Worm (Caenorhabditis elegans) whole organism, L1 larva: ENCODE data around the gene F01D5.3.
A peak's percentile ranks its signal among the peaks of the same experiment; 100 is the strongest.

Source experiments
- C04F5.9 ChIP-seq: sonication (generic microtip); optimal IDR thresholded peaks from 2 replicates; lab custom pipeline; 2016; ENCODE audit warnings: missing genetic modification characterization, missing compliant biosample characterization
- C16A3.4 ChIP-seq: fragments of 150-350 bp; optimal IDR thresholded peaks from 2 replicates; lab custom pipeline; 2014; ENCODE audit warnings: missing biosample characterization, missing genetic modification characterization
- C34B4.2 ChIP-seq: sonication (generic microtip); optimal IDR thresholded peaks from 2 replicates; lab custom pipeline; 2017; ENCODE audit warnings: mild to moderate bottlenecking, missing genetic modification characterization, missing compliant biosample characterization
- Y116A8C.19 ChIP-seq: sonication (generic microtip); optimal IDR thresholded peaks from 2 replicates; lab custom pipeline; 2016; ENCODE audit warnings: missing compliant biosample characterization, missing genetic modification characterization, borderline replicate concordance
- ceh-8 ChIP-seq: fragments of 200-800 bp; sonication (Bioruptor generic); optimal IDR thresholded peaks from 2 replicates; lab custom pipeline; 2018; ENCODE audit warnings: mild to moderate bottlenecking, missing genetic modification characterization, moderate library complexity, missing compliant biosample characterization
- ceh-88 ChIP-seq: fragments of 200-800 bp; sonication (Bioruptor generic); IDR thresholded peaks from 2 replicates; pipeline ENCODE4 v1.3.6; 2022; ENCODE audit warnings: missing genetic modification characterization, missing compliant biosample characterization
- ces-1 ChIP-seq: fragments of 150-350 bp; optimal IDR thresholded peaks from 2 replicates; lab custom pipeline; 2014; ENCODE audit warnings: missing biosample characterization, missing genetic modification reagents, missing genetic modification characterization
- dsc-1 ChIP-seq: sonication (generic microtip); optimal IDR thresholded peaks from 2 replicates; lab custom pipeline; 2016; ENCODE audit warnings: mild to moderate bottlenecking, missing genetic modification characterization, missing compliant biosample characterization
- efl-3 ChIP-seq: fragments of 200-800 bp; sonication (Bioruptor generic); optimal IDR thresholded peaks from 2 replicates; lab custom pipeline; 2018; ENCODE audit warnings: mild to moderate bottlenecking, missing genetic modification characterization, missing compliant biosample characterization
- egl-13 ChIP-seq: sonication (generic microtip); optimal IDR thresholded peaks from 2 replicates; lab custom pipeline; 2016; ENCODE audit warnings: missing genotype, missing genetic modification reagents, missing genetic modification characterization, missing compliant biosample characterization
- egl-27 ChIP-seq, 2 experiments: fragments of 150-350 bp in 1 of 2; sonication (generic microtip); optimal IDR thresholded peaks; 3 replicates each; lab custom pipeline; 2017 to 2018; ENCODE audit warnings: missing biosample characterization in 2 of 2, missing genetic modification characterization in 2 of 2, missing genetic modification reagents in 2 of 2
- elt-2 ChIP-seq: sonication (generic microtip); optimal IDR thresholded peaks from 2 replicates; lab custom pipeline; 2016; ENCODE audit warnings: missing genetic modification characterization, mild to moderate bottlenecking, inconsistent platforms, missing compliant biosample characterization, missing genetic modification reagents
- fkh-10 ChIP-seq: sonication (generic microtip); optimal IDR thresholded peaks from 2 replicates; lab custom pipeline; 2017; ENCODE audit warnings: missing biosample characterization, missing genetic modification reagents, missing genetic modification characterization
- fos-1 ChIP-seq: fragments of 150-350 bp; optimal IDR thresholded peaks from 2 replicates; lab custom pipeline; 2014; ENCODE audit warnings: missing biosample characterization, missing genetic modification characterization
- hlh-17 ChIP-seq: fragments of 200-800 bp; sonication (Bioruptor generic); optimal IDR thresholded peaks from 2 replicates; lab custom pipeline; 2018; ENCODE audit warnings: missing genetic modification characterization, mild to moderate bottlenecking, missing compliant biosample characterization, moderate library complexity, borderline replicate concordance
- hlh-4 ChIP-seq: sonication (generic microtip); optimal IDR thresholded peaks from 2 replicates; lab custom pipeline; 2016; ENCODE audit warnings: mild to moderate bottlenecking, missing genetic modification characterization, missing compliant biosample characterization
- hpl-2 ChIP-seq: fragments of 150-350 bp; optimal IDR thresholded peaks from 2 replicates; lab custom pipeline; 2014; ENCODE audit warnings: missing biosample characterization, missing genetic modification reagents, missing genetic modification characterization
- irx-1 ChIP-seq: sonication (generic microtip); optimal IDR thresholded peaks from 2 replicates; lab custom pipeline; 2016; ENCODE audit warnings: missing genetic modification characterization, missing compliant biosample characterization
- isw-1 ChIP-seq: fragments of 200-800 bp; sonication (Bioruptor generic); IDR thresholded peaks from 2 replicates; pipeline ENCODE4 v1.3.6; 2022; ENCODE audit warnings: missing genetic modification characterization, missing compliant biosample characterization
- lin-13 ChIP-seq: fragments of 150-350 bp; optimal IDR thresholded peaks from 2 replicates; lab custom pipeline; 2014; ENCODE audit warnings: missing biosample characterization, missing genetic modification reagents, missing genetic modification characterization
- lin-14 ChIP-seq: fragments of 200-800 bp; sonication (Bioruptor generic); optimal IDR thresholded peaks from 2 replicates; lab custom pipeline; 2018; ENCODE audit warnings: mild to moderate bottlenecking, missing genetic modification characterization, moderate library complexity, missing compliant biosample characterization
- lir-3 ChIP-seq: sonication (generic microtip); optimal IDR thresholded peaks from 2 replicates; lab custom pipeline; 2016; ENCODE audit warnings: mild to moderate bottlenecking, missing genetic modification characterization, moderate library complexity, missing compliant biosample characterization; ENCODE audit not compliant: poor library complexity
- mab-9 ChIP-seq: fragments of 200-800 bp; sonication (Bioruptor generic); IDR thresholded peaks from 2 replicates; pipeline ENCODE4 v1.3.6; 2022; ENCODE audit warnings: missing genetic modification reagents, missing genetic modification characterization, missing compliant biosample characterization
- mdl-1 ChIP-seq, 2 experiments: fragments of 150-350 bp; optimal IDR thresholded peaks; 2 replicates each; lab custom pipeline; 2014 to 2017; ENCODE audit warnings: missing biosample characterization in 2 of 2, missing genetic modification characterization in 2 of 2, inconsistent platforms in 1 of 2
- mef-2 ChIP-seq: fragments of 150-350 bp; optimal IDR thresholded peaks from 2 replicates; lab custom pipeline; 2014; ENCODE audit warnings: missing biosample characterization, missing genetic modification characterization
- mep-1 ChIP-seq: fragments of 150-350 bp; optimal IDR thresholded peaks from 2 replicates; lab custom pipeline; 2014; ENCODE audit warnings: missing biosample characterization, missing genetic modification characterization
- nhr-11 ChIP-seq: fragments of 150-350 bp; optimal IDR thresholded peaks from 2 replicates; lab custom pipeline; 2014; ENCODE audit warnings: missing biosample characterization, missing genetic modification characterization
- nhr-12 ChIP-seq: sonication (generic microtip); optimal IDR thresholded peaks from 2 replicates; lab custom pipeline; 2017; ENCODE audit warnings: missing biosample characterization, missing genetic modification characterization
- nhr-20 ChIP-seq: sonication (generic microtip); optimal IDR thresholded peaks from 2 replicates; lab custom pipeline; 2016; ENCODE audit warnings: mild to moderate bottlenecking, missing genetic modification characterization, missing compliant biosample characterization
- nhr-237 ChIP-seq: fragments of 150-350 bp; optimal IDR thresholded peaks from 2 replicates; lab custom pipeline; 2014; ENCODE audit warnings: missing biosample characterization, missing genetic modification characterization
- nhr-47 ChIP-seq: sonication (generic microtip); optimal IDR thresholded peaks from 2 replicates; lab custom pipeline; 2016; ENCODE audit warnings: mild to moderate bottlenecking, missing genetic modification characterization, moderate library complexity, missing compliant biosample characterization
- nhr-71 ChIP-seq: sonication (generic microtip); optimal IDR thresholded peaks from 2 replicates; lab custom pipeline; 2016; ENCODE audit warnings: mild to moderate bottlenecking, missing genetic modification characterization, moderate library complexity, missing compliant biosample characterization
- nhr-77 ChIP-seq: fragments of 150-350 bp; optimal IDR thresholded peaks from 2 replicates; lab custom pipeline; 2014; ENCODE audit warnings: missing biosample characterization, missing genetic modification characterization
- nhr-85 ChIP-seq: sonication (generic microtip); peaks from one replicate; lab custom pipeline; 2016; ENCODE audit warnings: missing genetic modification characterization, inconsistent platforms, missing compliant biosample characterization
- nhr-90 ChIP-seq: sonication (generic microtip); optimal IDR thresholded peaks from 2 replicates; lab custom pipeline; 2016; ENCODE audit warnings: mild to moderate bottlenecking, missing genetic modification characterization, missing compliant biosample characterization; ENCODE audit not compliant: poor library complexity
- pax-3 ChIP-seq: fragments of 200-800 bp; sonication (Bioruptor generic); optimal IDR thresholded peaks from 2 replicates; lab custom pipeline; 2018; ENCODE audit warnings: mild to moderate bottlenecking, missing genetic modification characterization, moderate library complexity, missing compliant biosample characterization
- pqm-1 ChIP-seq: sonication (generic microtip); optimal IDR thresholded peaks from 3 replicates; lab custom pipeline; 2017; ENCODE audit warnings: missing biosample characterization, missing genetic modification characterization
- rnt-1 ChIP-seq: sonication (generic microtip); optimal IDR thresholded peaks from 2 replicates; lab custom pipeline; 2016; ENCODE audit warnings: mild to moderate bottlenecking, missing genetic modification characterization, moderate library complexity, missing compliant biosample characterization
- skn-1 ChIP-seq: fragments of 150-350 bp; optimal IDR thresholded peaks from 2 replicates; lab custom pipeline; 2014; ENCODE audit warnings: missing biosample characterization, missing genetic modification characterization
- snu-23 ChIP-seq: sonication (generic microtip); optimal IDR thresholded peaks from 2 replicates; lab custom pipeline; 2016; ENCODE audit warnings: missing genetic modification characterization, missing compliant biosample characterization
- sox-4 ChIP-seq: sonication (generic microtip); optimal IDR thresholded peaks from 2 replicates; lab custom pipeline; 2016; ENCODE audit warnings: missing genetic modification characterization, missing compliant biosample characterization
- sptf-1 ChIP-seq: fragments of 150-350 bp; optimal IDR thresholded peaks from 2 replicates; lab custom pipeline; 2014; ENCODE audit warnings: missing biosample characterization, missing genetic modification characterization
- swsn-7 ChIP-seq: sonication (generic microtip); optimal IDR thresholded peaks from 2 replicates; lab custom pipeline; 2016; ENCODE audit warnings: missing genetic modification characterization, missing compliant biosample characterization
- tbx-2 ChIP-seq: sonication (generic microtip); optimal IDR thresholded peaks from 2 replicates; lab custom pipeline; 2016; ENCODE audit warnings: missing genetic modification characterization, missing compliant biosample characterization
- unc-130 ChIP-seq: fragments of 150-350 bp; optimal IDR thresholded peaks from 2 replicates; lab custom pipeline; 2017; ENCODE audit warnings: missing biosample characterization, missing genetic modification characterization, inconsistent platforms
- unc-98 ChIP-seq: fragments of 200-800 bp; sonication (Bioruptor generic); IDR thresholded peaks from 2 replicates; pipeline ENCODE4 v1.3.6; 2022; ENCODE audit warnings: missing genetic modification characterization, missing compliant biosample characterization
- vab-15 ChIP-seq: sonication (generic microtip); optimal IDR thresholded peaks from 2 replicates; lab custom pipeline; 2017; ENCODE audit warnings: missing genotype, mild to moderate bottlenecking, missing genetic modification characterization, missing compliant biosample characterization
- xbp-1 ChIP-seq: sonication (generic microtip); optimal IDR thresholded peaks from 2 replicates; lab custom pipeline; 2016; ENCODE audit warnings: missing genetic modification characterization, missing compliant biosample characterization
- zag-1 ChIP-seq: fragments of 150-350 bp; optimal IDR thresholded peaks from 2 replicates; lab custom pipeline; 2014; ENCODE audit warnings: missing biosample characterization, missing genetic modification characterization
- zip-4 ChIP-seq: fragments of 200-800 bp; sonication (Bioruptor generic); optimal IDR thresholded peaks from 2 replicates; lab custom pipeline; 2018; ENCODE audit warnings: mild to moderate bottlenecking, missing genetic modification characterization, moderate library complexity, missing compliant biosample characterization
- ztf-11 ChIP-seq, 2 experiments: sonication (generic microtip); optimal IDR thresholded peaks; 2 replicates each; lab custom pipeline; 2016 to 2017; ENCODE audit warnings: missing genetic modification characterization in 2 of 2, missing biosample characterization in 1 of 2, missing compliant biosample characterization in 1 of 2

Gene F01D5.3

DNA sequence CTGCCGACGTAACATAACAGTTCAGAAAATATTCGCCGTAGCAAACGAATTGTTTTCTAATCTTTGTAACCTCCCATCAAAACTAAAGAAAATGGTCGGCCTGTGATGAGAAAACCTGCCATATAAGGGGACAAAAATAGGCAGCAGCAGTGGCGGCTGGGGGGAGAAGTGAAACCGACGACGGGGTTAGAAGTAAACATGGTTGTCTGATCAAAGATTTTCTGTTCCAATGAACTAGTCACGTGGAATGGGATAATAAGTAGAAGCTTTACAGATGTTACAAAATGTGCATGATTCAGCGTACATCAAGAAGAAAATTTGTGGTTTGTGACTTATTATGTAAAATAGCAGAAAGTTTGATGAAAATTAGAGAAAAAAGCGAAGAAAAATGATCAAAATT lies 45.3 kb upstream of the F01D5.3 start (continued):
- TF ChIP-seq mab-9 (no peak), Y116A8C.19 (no peak), hlh-17 (GFP tag; lab: Kevin White, UChicago) (no peak), rnt-1 (tag; lab: Kevin White, UChicago) (no peak)

DNA sequence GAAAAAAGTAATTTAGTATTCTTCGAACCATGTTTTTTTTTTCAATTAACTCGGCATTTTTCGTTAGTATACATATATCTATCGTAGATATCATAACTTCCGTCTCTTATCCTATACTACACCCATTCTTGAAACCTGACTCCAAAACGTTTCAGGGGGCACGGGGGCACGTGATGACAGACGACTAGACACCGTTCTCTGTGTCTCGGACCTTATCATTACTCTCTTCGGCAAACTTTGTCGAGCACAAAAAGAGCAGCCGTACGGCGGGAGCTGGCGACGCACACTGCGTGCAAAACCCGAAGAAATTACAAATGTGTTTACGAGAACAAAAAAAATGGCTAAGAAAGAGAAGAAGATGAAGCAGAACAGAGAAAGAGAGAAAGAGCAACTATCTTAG lies 44.3 kb upstream of the F01D5.3 start:
- TF ChIP-seq C34B4.2 (tag; lab: Kevin White, UChicago) (no peak), pax-3 (tag; lab: Kevin White, UChicago) (peak; percentile 75), mef-2 (tag; lab: Kevin White, UChicago) (peak; percentile 70), irx-1 (tag; lab: Kevin White, UChicago) (peak; percentile 61), mab-9 (no peak), pqm-1 (no peak), mep-1 (tag; lab: Kevin White, UChicago) (peak; percentile 68), ceh-88 (GFP tag; lab: Robert Waterston, UW) (peak; percentile 34; the same call in 1 of the 2 replicates), nhr-85 (no peak), fos-1 (peak; percentile 54), lin-14 (GFP tag; lab: Kevin White, UChicago) (peak; percentile 95), zip-4 (GFP tag; lab: Kevin White, UChicago) (no peak), nhr-47 (tag; lab: Kevin White, UChicago) (peak; percentile 85), unc-130 (tag; lab: Kevin White, UChicago) (peak; percentile 68), nhr-20 (tag; lab: Kevin White, UChicago) (peak; percentile 89), elt-2 (tag; lab: Kevin White, UChicago) (peak; percentile 71), dsc-1 (peak; percentile 14), egl-27 (tag; optimal IDR thresholded peaks at IDR 0.05; lab: Kevin White, UChicago) (peak; percentile 37 to 61), hlh-17 (GFP tag; lab: Kevin White, UChicago) (no peak), zag-1 (tag; lab: Kevin White, UChicago) (no peak), C04F5.9 (tag; lab: Kevin White, UChicago) (no peak), isw-1 (0 out of 2 replicates have a peak, but pooled peaks have one; percentile 18), fkh-10 (GFP tag; lab: Kevin White, UChicago) (peak; percentile 90), nhr-71 (tag; lab: Kevin White, UChicago) (peak; percentile 96), nhr-90 (tag; lab: Kevin White, UChicago) (peak; percentile 52), nhr-237 (tag; lab: Kevin White, UChicago) (no peak), efl-3 (no peak), sptf-1 (tag; lab: Kevin White, UChicago) (no peak), vab-15 (tag; lab: Kevin White, UChicago) (no peak), mdl-1 (tag; optimal IDR thresholded peaks at IDR 0.05; lab: Kevin White, UChicago) (peak; percentile 58 to 83), ztf-11 (tag; optimal IDR thresholded peaks at IDR 0.05; lab: Kevin White, UChicago) (no peak), hpl-2 (GFP tag; lab: Kevin White, UChicago) (no peak), xbp-1 (tag; lab: Kevin White, UChicago) (peak; percentile 43), rnt-1 (tag; lab: Kevin White, UChicago) (peak; percentile 69), unc-98 (GFP tag; lab: Robert Waterston, UW) (no peak), ces-1 (GFP tag; lab: Kevin White, UChicago) (peak; percentile 75), lir-3 (tag; lab: Kevin White, UChicago) (peak; percentile 6), swsn-7 (tag; lab: Kevin White, UChicago) (peak; percentile 78), egl-13 (peak; percentile 60), C16A3.4 (tag; lab: Kevin White, UChicago) (peak; percentile 29), nhr-77 (tag; lab: Kevin White, UChicago) (peak; percentile 92), sox-4 (peak; percentile 62), tbx-2 (tag; lab: Kevin White, UChicago) (peak; percentile 80), skn-1 (tag; lab: Kevin White, UChicago) (peak; percentile 65), lin-13 (GFP tag; lab: Kevin White, UChicago) (peak; percentile 12), ceh-8 (GFP tag; lab: Kevin White, UChicago) (no peak), nhr-11 (tag; lab: Kevin White, UChicago) (peak; percentile 79), nhr-12 (no peak), snu-23 (GFP tag; lab: Kevin White, UChicago) (peak; percentile 70), hlh-4 (tag; lab: Kevin White, UChicago) (no peak)
